Worm (Caenorhabditis elegans): ENCODE results near the gene coq-5.

DNA sequence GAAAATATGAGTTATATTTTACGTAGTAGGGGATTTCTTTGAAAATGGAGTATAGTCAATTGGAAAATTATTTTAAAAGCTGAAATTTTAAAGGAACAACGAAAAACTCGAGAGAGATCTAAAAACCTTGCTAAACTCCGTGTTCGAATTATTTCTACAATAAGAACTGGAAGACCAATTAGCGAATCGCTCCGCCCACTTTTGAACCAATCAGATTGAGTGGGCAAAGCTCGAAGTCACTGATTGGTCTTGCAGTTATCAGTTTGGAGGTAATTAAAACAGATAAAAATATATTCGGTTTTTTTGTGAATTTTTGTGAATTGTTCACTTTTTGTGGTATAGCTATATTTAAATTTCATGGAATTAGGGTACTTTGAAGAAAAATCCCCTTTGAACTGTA, 35.0 kb downstream of the coq-5 start:
- TF ChIP-seq elt-3 (tag; optimal IDR thresholded peaks at IDR 0.05), result no peak
- TF ChIP-seq alr-1 (tag; optimal IDR thresholded peaks at IDR 0.05; ENCODE audit: borderline replicate concordance), result no peak
- no peak for TF ChIP-seq tlp-1 (tag; optimal IDR thresholded peaks at IDR 0.05)
- no peak for TF ChIP-seq nhr-76 (tag; optimal IDR thresholded peaks at IDR 0.05)
- TF ChIP-seq lin-13 (GFP tag; optimal IDR thresholded peaks at IDR 0.05), result no peak
- TF ChIP-seq blmp-1 (tag; optimal IDR thresholded peaks at IDR 0.05), result no peak
- TF ChIP-seq C16A3.4 (tag; optimal IDR thresholded peaks at IDR 0.05), result no peak

Data from whole organism, L1 larva.